Worm (Caenorhabditis elegans) whole organism, young adult: ENCODE measurements around the gene hif-1.

Experiments used
- B0336.3 ChIP-seq: fragments of 200-800 bp; sonication (Bioruptor generic); IDR thresholded peaks from 2 replicates; pipeline ENCODE4 v1.3.6; 2022; ENCODE audit warnings: missing genetic modification characterization, missing compliant biosample characterization
- F10E7.11 ChIP-seq: sonication (generic microtip); optimal IDR thresholded peaks from 2 replicates; lab custom pipeline; 2017; ENCODE audit warnings: mild to moderate bottlenecking, missing genetic modification characterization, moderate library complexity, missing compliant biosample characterization
- F23B12.7 ChIP-seq: sonication (generic microtip); optimal IDR thresholded peaks from 2 replicates; lab custom pipeline; 2017; ENCODE audit warnings: missing genetic modification characterization, mild to moderate bottlenecking, missing compliant biosample characterization, antibody characterized with exemption, moderate library complexity; ENCODE audit not compliant: insufficient read depth
- F33H1.4 ChIP-seq: fragments of 200-800 bp; sonication (Bioruptor generic); IDR thresholded peaks from 2 replicates; pipeline ENCODE4 v1.3.6; 2022; ENCODE audit warnings: missing genetic modification reagents, missing genetic modification characterization, missing compliant biosample characterization
- F39B2.1 ChIP-seq: fragments of 200-800 bp; sonication (Bioruptor generic); IDR thresholded peaks from 2 replicates; pipeline ENCODE4 v1.3.6; 2022; ENCODE audit warnings: missing genetic modification reagents, missing genetic modification characterization, missing compliant biosample characterization
- K12H6.12 ChIP-seq: fragments of 200-800 bp; sonication (Bioruptor generic); optimal IDR thresholded peaks from 2 replicates; lab custom pipeline; 2018; ENCODE audit warnings: mild to moderate bottlenecking, missing genetic modification characterization, missing compliant biosample characterization
- T07F8.4 ChIP-seq: sonication (generic microtip); optimal IDR thresholded peaks from 2 replicates; lab custom pipeline; 2016; ENCODE audit warnings: mild to moderate bottlenecking, missing genetic modification characterization, moderate library complexity, missing compliant biosample characterization
- ama-1 ChIP-seq, 3 experiments: fragments of 150-350 bp in 1 of 3; sonication (generic microtip) in 2 of 3; optimal IDR thresholded peaks; 2 replicates each; lab custom pipeline; 2014 to 2018; ENCODE audit warnings: missing biosample characterization in 2 of 3, missing genetic modification characterization in 2 of 3, missing genetic modification reagents in 2 of 3
- bed-1 ChIP-seq: fragments of 200-800 bp; sonication (Bioruptor generic); IDR thresholded peaks from 2 replicates; pipeline ENCODE4 v1.3.6; 2022; ENCODE audit warnings: missing genetic modification reagents, missing genetic modification characterization, missing compliant biosample characterization
- cebp-1 ChIP-seq, 2 experiments: fragments of 200-800 bp in 1 of 2; sonication (Bioruptor generic) in 1 of 2; sonication (generic microtip) in 1 of 2; IDR thresholded peaks in 1 of 2; optimal IDR thresholded peaks in 1 of 2; 2 replicates each; pipeline versions ENCODE4 v1.3.6 to Lab custom; 2017 to 2022; ENCODE audit warnings: missing compliant biosample characterization in 2 of 2, missing genetic modification characterization in 2 of 2, mild to moderate bottlenecking in 1 of 2, missing genetic modification reagents in 1 of 2, moderate library complexity in 1 of 2
- ceh-27 ChIP-seq: fragments of 200-800 bp; sonication (Bioruptor generic); optimal IDR thresholded peaks from 2 replicates; lab custom pipeline; 2018; ENCODE audit warnings: mild to moderate bottlenecking, missing genetic modification characterization, moderate library complexity, missing compliant biosample characterization
- egl-44 ChIP-seq: fragments of 200-800 bp; sonication (Bioruptor generic); IDR thresholded peaks from 2 replicates; pipeline ENCODE4 v1.3.6; 2022; ENCODE audit warnings: missing genetic modification reagents, missing genetic modification characterization, missing compliant biosample characterization
- ekl-4 ChIP-seq: fragments of 200-800 bp; sonication (Bioruptor generic); IDR thresholded peaks from 2 replicates; pipeline ENCODE4 v1.3.6; 2022; ENCODE audit warnings: missing genetic modification reagents, missing genetic modification characterization, missing compliant biosample characterization
- gei-17 ChIP-seq: fragments of 200-800 bp; sonication (Bioruptor generic); optimal IDR thresholded peaks from 2 replicates; lab custom pipeline; 2018; ENCODE audit warnings: mild to moderate bottlenecking, missing genetic modification characterization, missing compliant biosample characterization
- hmg-1.2 ChIP-seq: fragments of 200-800 bp; sonication (Bioruptor generic); IDR thresholded peaks from 2 replicates; pipeline ENCODE4 v1.3.6; 2022; ENCODE audit warnings: missing genetic modification reagents, missing genetic modification characterization, missing compliant biosample characterization
- hmg-20 ChIP-seq: fragments of 200-800 bp; sonication (Bioruptor generic); IDR thresholded peaks from 2 replicates; pipeline ENCODE4 v1.3.6; 2022; ENCODE audit warnings: missing genetic modification reagents, missing genetic modification characterization, missing compliant biosample characterization
- lin-35 ChIP-seq, 3 experiments: fragments of 150-350 bp in 2 of 3; sonication (generic microtip) in 1 of 3; optimal IDR thresholded peaks; 2 replicates each; lab custom pipeline; 2014 to 2018; ENCODE audit warnings: missing biosample characterization in 3 of 3, missing genetic modification characterization in 3 of 3, missing genetic modification reagents in 3 of 3
- lin-40 ChIP-seq: sonication (generic microtip); optimal IDR thresholded peaks from 2 replicates; lab custom pipeline; 2016; ENCODE audit warnings: missing genetic modification characterization, mild to moderate bottlenecking, missing compliant biosample characterization, missing genotype, missing genetic modification reagents
- madf-10 ChIP-seq: sonication (generic microtip); optimal IDR thresholded peaks from 2 replicates; lab custom pipeline; 2016; ENCODE audit warnings: mild to moderate bottlenecking, missing genetic modification characterization, missing compliant biosample characterization
- mxl-1 ChIP-seq: sonication (generic microtip); optimal IDR thresholded peaks from 2 replicates; lab custom pipeline; 2016; ENCODE audit warnings: missing genetic modification characterization, missing compliant biosample characterization
- nfyb-1 ChIP-seq: fragments of 200-800 bp; sonication (Bioruptor generic); IDR thresholded peaks from 2 replicates; pipeline ENCODE4 v1.3.6; 2022; ENCODE audit warnings: missing genetic modification reagents, missing genetic modification characterization, missing compliant biosample characterization
- sdz-38 ChIP-seq: sonication (generic microtip); optimal IDR thresholded peaks from 2 replicates; lab custom pipeline; 2016; ENCODE audit warnings: missing genotype, missing genetic modification characterization, missing compliant biosample characterization
- snpc-1.1 ChIP-seq: sonication (generic microtip); optimal IDR thresholded peaks from 2 replicates; lab custom pipeline; 2017; ENCODE audit warnings: missing genetic modification characterization, mild to moderate bottlenecking, missing compliant biosample characterization, antibody characterized with exemption, moderate library complexity, missing genotype, missing genetic modification reagents; ENCODE audit not compliant: insufficient read depth
- snpc-1.3 ChIP-seq: sonication (generic microtip); optimal IDR thresholded peaks from 2 replicates; lab custom pipeline; 2017; ENCODE audit warnings: missing genetic modification characterization, mild to moderate bottlenecking, missing compliant biosample characterization, antibody characterized with exemption, moderate library complexity, missing genotype, missing genetic modification reagents; ENCODE audit not compliant: insufficient read depth
- snpc-4 ChIP-seq, 5 experiments: fragments of 150-350 bp in 1 of 5; sonication (generic microtip) in 4 of 5; optimal IDR thresholded peaks; 2 replicates each; lab custom pipeline; 2014 to 2018; ENCODE audit warnings: missing genetic modification characterization in 5 of 5, missing biosample characterization in 3 of 5, antibody characterized with exemption in 2 of 5, mild to moderate bottlenecking in 2 of 5, missing compliant biosample characterization in 2 of 5, missing genotype in 2 of 5, moderate library complexity in 2 of 5, missing genetic modification reagents in 1 of 5
- tbx-9 ChIP-seq: sonication (generic microtip); optimal IDR thresholded peaks from 2 replicates; lab custom pipeline; 2016; ENCODE audit warnings: borderline replicate concordance, missing genetic modification characterization, inconsistent platforms, missing compliant biosample characterization
- zfh-2 ChIP-seq: fragments of 200-800 bp; sonication (Bioruptor generic); conservative IDR thresholded peaks from 2 replicates; pipeline ENCODE4 v1.3.6; 2022; ENCODE audit warnings: missing genetic modification reagents, missing genetic modification characterization, missing compliant biosample characterization

The hif-1 gene

DNA sequence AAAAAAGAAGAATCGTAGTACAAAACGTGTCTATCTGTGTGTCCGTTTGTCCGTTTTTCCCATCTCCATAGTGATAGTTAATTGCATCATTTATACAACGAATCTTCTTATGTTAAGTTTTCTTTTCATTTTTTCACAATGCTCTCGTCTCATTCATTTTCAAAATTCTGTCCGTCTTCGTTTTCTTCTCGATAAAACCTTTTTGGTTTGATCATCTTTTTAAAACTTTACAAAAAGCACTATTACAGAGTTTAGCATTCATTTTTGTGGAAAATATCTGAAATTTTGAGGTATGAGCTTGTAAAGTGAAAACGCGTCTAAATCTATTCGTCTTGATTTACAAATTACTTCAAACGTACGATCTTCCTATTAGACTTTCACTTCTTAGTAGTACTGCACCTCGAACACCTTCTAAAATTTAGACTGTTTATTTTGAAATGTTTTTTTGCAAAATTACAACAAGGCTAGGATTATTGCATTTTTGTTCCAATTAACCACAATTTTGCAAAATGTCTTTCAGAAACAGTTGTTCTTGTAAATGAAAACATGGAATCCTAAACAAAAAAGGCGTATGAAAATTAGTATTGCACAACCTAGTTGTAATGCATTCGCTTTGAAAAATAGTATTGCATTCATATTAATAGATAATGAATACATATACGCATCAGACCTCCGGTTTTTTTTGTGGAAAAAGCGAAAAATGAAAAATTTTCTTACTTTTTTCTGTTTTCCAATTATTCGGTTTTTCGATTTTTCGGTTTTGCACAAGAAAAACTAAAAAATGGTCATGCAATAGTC is 5.0 kb downstream of the hif-1 start (continued):
- TF ChIP-seq B0336.3 (GFP tag; lab: Robert Waterston, UW) (0 out of 2 replicates have a peak, but pooled peaks have one; percentile 33), K12H6.12 (tag; lab: Kevin White, UChicago) (no peak), hmg-20 (GFP tag; lab: Robert Waterston, UW) (no peak)

DNA sequence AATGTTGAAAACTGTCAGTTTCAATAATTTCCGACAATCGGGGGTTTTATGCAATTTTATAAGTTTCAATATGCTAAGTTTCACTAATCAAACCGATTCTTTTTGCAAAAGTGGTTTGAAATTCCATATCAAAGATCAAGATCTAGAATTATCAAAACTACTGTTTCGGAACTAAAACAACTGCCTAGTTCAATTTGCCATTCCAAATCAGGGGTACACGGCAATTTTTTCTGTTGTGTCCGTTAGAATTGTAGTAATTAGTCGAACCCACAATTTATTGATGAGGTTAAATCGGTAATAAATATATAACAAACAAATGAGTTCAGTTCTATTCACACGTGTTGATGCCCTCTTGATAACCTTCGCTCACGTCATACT is 5.6 kb downstream of the hif-1 start:
- TF ChIP-seq lin-40 (tag; lab: Kevin White, UChicago) = no peak
- TF ChIP-seq sdz-38 = no peak
- TF ChIP-seq ama-1 (optimal IDR thresholded peaks at IDR 0.05; lab: Kevin White, UChicago) = no peak
- no peak for TF ChIP-seq ama-1 (GFP tag; optimal IDR thresholded peaks at IDR 0.05; lab: Kevin White, UChicago)
- TF ChIP-seq egl-44 (GFP tag; lab: Robert Waterston, UW) = no peak
- TF ChIP-seq F23B12.7 (tag; lab: Kevin White, UChicago) = no peak
- no peak for TF ChIP-seq bed-1 (GFP tag; lab: Robert Waterston, UW)
- no peak for TF ChIP-seq mxl-1

DNA sequence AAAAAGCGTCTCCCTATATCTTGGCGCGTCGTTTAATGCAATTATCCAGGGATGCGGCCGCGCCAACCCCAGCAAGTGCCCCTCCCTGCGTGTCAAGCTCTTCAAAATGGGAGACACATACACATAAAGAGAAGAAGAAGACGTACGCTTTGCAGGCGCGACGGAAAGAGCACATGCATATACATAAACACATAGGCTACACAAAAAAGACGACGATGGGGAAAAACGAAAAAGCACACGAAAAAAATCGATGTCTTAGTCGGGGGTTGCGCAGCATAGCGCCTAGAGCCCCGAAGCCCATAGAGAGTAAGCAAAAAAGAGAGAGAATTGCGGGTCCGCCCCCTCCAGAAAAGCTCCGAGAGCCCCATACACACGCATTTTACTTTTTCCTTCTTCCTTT is 8.9 kb downstream of the hif-1 start, which contains the start of gene tpan-1:
Gene tpan-1, plus strand, starts transcription at position 398 of the 400 bp plus-strand sequence.
- no peak for TF ChIP-seq snpc-4 (GFP tag; optimal IDR thresholded peaks at IDR 0.05; lab: Kevin White, UChicago)
- TF ChIP-seq snpc-4 (tag; optimal IDR thresholded peaks at IDR 0.05; lab: Kevin White, UChicago) = peak in 1 of 4 experiments; percentile 36
- peak; percentile 15 for TF ChIP-seq ceh-27 (GFP tag; lab: Kevin White, UChicago)
- TF ChIP-seq zfh-2 (GFP tag; lab: Robert Waterston, UW) = peak; percentile 65; the same call in 1 of the 2 replicates
- TF ChIP-seq snpc-1.3 (tag; lab: Kevin White, UChicago) = no peak
- peak; percentile 90 for TF ChIP-seq madf-10 (tag; lab: Kevin White, UChicago)
- TF ChIP-seq T07F8.4 (tag; lab: Kevin White, UChicago) = no peak
- TF ChIP-seq hmg-20 (GFP tag; lab: Robert Waterston, UW) = no peak
- no peak for TF ChIP-seq F39B2.1 (GFP tag; lab: Robert Waterston, UW)
- peak; percentile 34 for TF ChIP-seq lin-40 (tag; lab: Kevin White, UChicago)
- peak; percentile 53 for TF ChIP-seq K12H6.12 (tag; lab: Kevin White, UChicago)
- TF ChIP-seq cebp-1 (GFP tag; IDR thresholded peaks at IDR 0.05; lab: Robert Waterston, UW) = no peak
- TF ChIP-seq cebp-1 (tag; optimal IDR thresholded peaks at IDR 0.05; lab: Kevin White, UChicago) = peak; percentile 46
- 0 out of 2 replicates have a peak, but pooled peaks have one; percentile 22 for TF ChIP-seq ekl-4 (GFP tag; lab: Robert Waterston, UW)
- peak; percentile 14; the same call in 1 of the 2 replicates for TF ChIP-seq hmg-1.2 (GFP tag; lab: Robert Waterston, UW)
- TF ChIP-seq F10E7.11 (tag; lab: Kevin White, UChicago) = no peak

DNA sequence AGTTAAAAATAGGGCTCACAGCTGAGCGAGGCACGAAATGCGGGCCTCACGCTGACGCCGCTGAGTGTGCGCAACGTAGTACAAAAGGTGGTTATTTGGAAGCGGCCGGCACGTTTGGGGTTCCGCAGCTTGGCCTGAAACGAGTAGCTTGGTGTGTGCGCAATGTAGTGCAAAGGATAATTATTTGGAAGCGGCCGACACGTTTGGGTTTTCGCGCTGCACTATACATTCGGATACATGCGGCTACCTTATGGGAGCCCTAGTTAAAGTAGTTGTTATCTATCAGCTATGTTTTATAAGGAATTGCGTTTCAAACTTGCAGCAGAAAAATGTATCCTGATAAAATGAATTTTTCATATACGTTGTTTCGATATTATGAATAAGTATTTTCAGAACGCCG is 9.8 kb downstream of the hif-1 start, which contains the start of gene Y44A6D.1:
Gene Y44A6D.1, minus strand, starts transcription at position 23 of the 400 bp plus-strand sequence.
- TF ChIP-seq snpc-1.1 (tag; lab: Kevin White, UChicago) (peak; percentile 10), F33H1.4 (GFP tag; lab: Robert Waterston, UW) (no peak), tbx-9 (no peak), snpc-4 (GFP tag; optimal IDR thresholded peaks at IDR 0.05; lab: Kevin White, UChicago) (no peak), snpc-4 (tag; optimal IDR thresholded peaks at IDR 0.05; lab: Kevin White, UChicago) (peak in 2 of 4 experiments; percentile 67 to 75), zfh-2 (GFP tag; lab: Robert Waterston, UW) (0 out of 2 replicates have a peak, but pooled peaks have one; percentile 27), hmg-1.2 (GFP tag; lab: Robert Waterston, UW) (peak; percentile 15; the same call in 1 of the 2 replicates)
- TF ChIP-seq, all 124 proteins: peak for 4

DNA sequence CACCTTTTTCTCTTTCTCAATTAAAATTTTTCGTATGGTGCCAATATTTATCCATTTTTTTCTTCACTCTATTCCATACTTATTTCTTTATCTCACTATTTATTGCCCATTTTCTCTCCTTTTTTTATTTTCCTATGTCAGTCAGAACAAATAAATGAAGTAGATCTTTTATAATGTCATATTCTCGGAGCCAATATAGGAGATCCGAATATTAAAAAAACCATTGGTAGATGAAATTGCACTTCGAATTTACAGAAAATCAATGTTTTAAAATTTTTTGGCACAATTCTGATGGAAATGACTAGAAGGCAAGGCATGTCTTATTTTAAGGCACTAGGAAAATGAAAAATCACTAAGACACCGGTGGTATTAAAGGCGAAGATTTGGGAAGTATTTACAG is 10.4 kb downstream of the hif-1 start:
- peak in 1 of 3 experiments; percentile 23 for TF ChIP-seq lin-35 (GFP tag; optimal IDR thresholded peaks at IDR 0.05; lab: Kevin White, UChicago)
- 0 out of 2 replicates have a peak, but pooled peaks have one; percentile 46 for TF ChIP-seq nfyb-1
- no peak for TF ChIP-seq gei-17
